Fruit fly (Drosophila melanogaster) whole organism, embryonic: Measurements from ENCODE around the gene Rpt6R.

Source experiments
- Abd-B ChIP-seq: fragments of 200-800 bp; sonication (Bioruptor generic); optimal IDR thresholded peaks from 2 replicates; lab custom pipeline; 2018; ENCODE audit warnings: missing biosample characterization, mild to moderate bottlenecking, missing genetic modification characterization, moderate library complexity
- Awh ChIP-seq: fragments of 200-800 bp; sonication (Bioruptor generic); IDR thresholded peaks from 2 replicates; pipeline ENCODE4, ENCODE4 v1.3.6; 2022; ENCODE audit warnings: missing biosample characterization, missing genetic modification characterization
- Bdp1 ChIP-seq: fragments of 200-800 bp; sonication (Bioruptor generic); optimal IDR thresholded peaks from 3 replicates; lab custom pipeline; 2016; ENCODE audit warnings: missing biosample characterization, missing genetic modification characterization
- Bgb ChIP-seq: fragments of 200-800 bp; sonication (Bioruptor generic); IDR thresholded peaks from 2 replicates; pipeline ENCODE4 v1.3.6; 2022; ENCODE audit warnings: missing biosample characterization, missing genetic modification characterization; ENCODE audit not compliant: partially characterized antibody
- CG1024 ChIP-seq: fragments of 200-800 bp; sonication (Bioruptor generic); IDR thresholded peaks from 2 replicates; pipeline ENCODE4 v1.3.6; 2022; ENCODE audit warnings: missing biosample characterization, missing genetic modification characterization
- CG11560 ChIP-seq: fragments of 200-800 bp; sonication (Bioruptor generic); IDR thresholded peaks from 3 replicates; pipeline ENCODE4 v1.3.6; 2022; ENCODE audit warnings: missing biosample characterization, missing genetic modification characterization
- CG16779 ChIP-seq: fragments of 200-800 bp; sonication (Bioruptor generic); IDR thresholded peaks from 2 replicates; pipeline ENCODE4 v1.3.6; 2022; ENCODE audit warnings: missing biosample characterization, missing genetic modification characterization
- CG2116 ChIP-seq: fragments of 200-800 bp; sonication (Bioruptor generic); optimal IDR thresholded peaks from 3 replicates; lab custom pipeline; 2018; ENCODE audit warnings: missing biosample characterization, mild to moderate bottlenecking, missing genetic modification characterization
- CG2678 ChIP-seq: fragments of 200-800 bp; sonication (Bioruptor generic); optimal IDR thresholded peaks from 3 replicates; lab custom pipeline; 2019; ENCODE audit warnings: missing biosample characterization, mild to moderate bottlenecking, missing genetic modification characterization, moderate library complexity
- CG2712 ChIP-seq: fragments of 200-800 bp; optimal IDR thresholded peaks from 3 replicates; lab custom pipeline; 2019; ENCODE audit warnings: missing biosample characterization, mild to moderate bottlenecking, missing genetic modification characterization, moderate library complexity
- CG30403 ChIP-seq: fragments of 200-800 bp; sonication (Bioruptor generic); optimal IDR thresholded peaks from 3 replicates; lab custom pipeline; 2016; ENCODE audit warnings: missing biosample characterization, missing genetic modification characterization
- CG3065 ChIP-seq: fragments of 200-800 bp; sonication (Bioruptor generic); optimal IDR thresholded peaks from 2 replicates; lab custom pipeline; 2016; ENCODE audit warnings: missing biosample characterization, missing genetic modification characterization
- CG31441 ChIP-seq: fragments of 200-800 bp; sonication (Bioruptor generic); IDR thresholded peaks from 2 replicates; pipeline ENCODE4 v1.3.6; 2022; ENCODE audit warnings: missing biosample characterization, missing genetic modification characterization
- CG33213 ChIP-seq: fragments of 200-800 bp; sonication (Bioruptor generic); optimal IDR thresholded peaks from 3 replicates; lab custom pipeline; 2016; ENCODE audit warnings: missing biosample characterization, missing genetic modification characterization
- CG4730 ChIP-seq: fragments of 200-800 bp; sonication (Bioruptor generic); IDR thresholded peaks from 2 replicates; pipeline ENCODE4 v1.3.6; 2022; ENCODE audit warnings: missing biosample characterization, missing genetic modification characterization
- CG8478 ChIP-seq: fragments of >200 bp; optimal IDR thresholded peaks from 2 replicates; lab custom pipeline; 2018
- CkIIα-i1 ChIP-seq: fragments of 200-800 bp; sonication (Bioruptor generic); IDR thresholded peaks from 2 replicates; pipeline ENCODE4 v1.3.6; 2022; ENCODE audit warnings: missing biosample characterization, missing genetic modification characterization
- Dbx ChIP-seq: fragments of 200-800 bp; sonication (Bioruptor generic); IDR thresholded peaks from 3 replicates; pipeline ENCODE4 v1.3.6; 2022; ENCODE audit warnings: missing biosample characterization, missing genetic modification characterization
- Eip74EF ChIP-seq, 2 experiments: fragments of 200-800 bp in 1 of 2; fragments of >200 bp in 1 of 2; sonication (Bioruptor generic) in 1 of 2; optimal IDR thresholded peaks; 2 replicates each; lab custom pipeline; 2017 to 2019; ENCODE audit warnings: missing biosample characterization in 2 of 2, missing genetic modification characterization in 2 of 2, mild to moderate bottlenecking in 1 of 2, moderate library complexity in 1 of 2
- Ets65A ChIP-seq: fragments of 200-800 bp; sonication (Bioruptor generic); peaks from one replicate; lab custom pipeline; 2016; ENCODE audit warnings: missing biosample characterization, missing genetic modification characterization
- Fer1 ChIP-seq: fragments of 200-800 bp; sonication (Bioruptor generic); optimal IDR thresholded peaks from 2 replicates; lab custom pipeline; 2017; ENCODE audit warnings: missing biosample characterization, mild to moderate bottlenecking, missing genetic modification characterization
- Hr3 ChIP-seq: fragments of 200-800 bp; sonication (Bioruptor generic); optimal IDR thresholded peaks from 3 replicates; lab custom pipeline; 2016; ENCODE audit warnings: missing biosample characterization, missing genetic modification characterization
- Hsf ChIP-seq: fragments of 200-800 bp; sonication (Bioruptor generic); optimal IDR thresholded peaks from 3 replicates; lab custom pipeline; 2016; ENCODE audit warnings: missing biosample characterization, missing genetic modification characterization
- MESR4 ChIP-seq: fragments of 200-800 bp; sonication (Bioruptor generic); optimal IDR thresholded peaks from 2 replicates; lab custom pipeline; 2018; ENCODE audit warnings: missing biosample characterization, mild to moderate bottlenecking, missing genetic modification characterization, moderate library complexity
- YL-1 ChIP-seq: fragments of 200-800 bp; sonication (Bioruptor generic); optimal IDR thresholded peaks from 3 replicates; lab custom pipeline; 2017; ENCODE audit warnings: missing biosample characterization, mild to moderate bottlenecking, missing genetic modification characterization
- ac ChIP-seq: fragments of 200-800 bp; sonication (Bioruptor generic); optimal IDR thresholded peaks from 3 replicates; lab custom pipeline; 2017; ENCODE audit warnings: missing biosample characterization, mild to moderate bottlenecking, missing genetic modification characterization
- chn ChIP-seq: fragments of 200-800 bp; sonication (Bioruptor generic); optimal IDR thresholded peaks from 2 replicates; lab custom pipeline; 2016; ENCODE audit warnings: missing biosample characterization, missing genetic modification characterization
- dmrt11E ChIP-seq: fragments of 200-800 bp; sonication (Bioruptor generic); optimal IDR thresholded peaks from 3 replicates; lab custom pipeline; 2018; ENCODE audit warnings: missing biosample characterization, mild to moderate bottlenecking, missing genetic modification characterization, moderate library complexity
- ewg ChIP-seq: fragments of 200-800 bp; sonication (Bioruptor generic); optimal IDR thresholded peaks from 3 replicates; lab custom pipeline; 2017; ENCODE audit warnings: mild to moderate bottlenecking, missing biosample characterization, missing genetic modification reagents, missing genetic modification characterization
- exex ChIP-seq: fragments of 200-800 bp; sonication (Bioruptor generic); optimal IDR thresholded peaks from 4 replicates; lab custom pipeline; 2018; ENCODE audit warnings: missing biosample characterization, mild to moderate bottlenecking, missing genetic modification characterization, moderate library complexity
- gro ChIP-seq: fragments of 200-800 bp; sonication (Bioruptor generic); optimal IDR thresholded peaks from 2 replicates; lab custom pipeline; 2016; ENCODE audit warnings: missing biosample characterization, missing genetic modification characterization
- gsb-n ChIP-seq: fragments of 200-800 bp; sonication (Bioruptor generic); optimal IDR thresholded peaks from 3 replicates; lab custom pipeline; 2018; ENCODE audit warnings: missing biosample characterization, mild to moderate bottlenecking, missing genetic modification characterization
- hb ChIP-seq: fragments of 200-800 bp; sonication (Bioruptor generic); IDR thresholded peaks from 3 replicates; pipeline ENCODE4 v1.3.6; 2022; ENCODE audit warnings: missing biosample characterization, missing genetic modification characterization; ENCODE audit not compliant: partially characterized antibody
- inv ChIP-seq: fragments of 200-800 bp; sonication (Bioruptor generic); IDR thresholded peaks from 2 replicates; pipeline ENCODE4 v1.3.6; 2022; ENCODE audit warnings: missing biosample characterization, missing genetic modification characterization; ENCODE audit not compliant: partially characterized antibody
- ken ChIP-seq: fragments of 200-800 bp; sonication (Bioruptor generic); IDR thresholded peaks from 3 replicates; pipeline ENCODE4 v1.3.6; 2022; ENCODE audit warnings: missing biosample characterization, missing genetic modification characterization
- klu ChIP-seq: fragments of 200-800 bp; sonication (Bioruptor generic); IDR thresholded peaks from 2 replicates; pipeline ENCODE4 v1.3.6; 2022; ENCODE audit warnings: missing biosample characterization, missing genetic modification characterization
- lola ChIP-seq, 3 experiments: fragments of >200 bp in 2 of 3; fragments of 200-800 bp in 1 of 3; sonication (Bioruptor generic) in 1 of 3; optimal IDR thresholded peaks; 2 replicates each; lab custom pipeline; 2017 to 2019; ENCODE audit warnings: missing biosample characterization in 3 of 3, missing genetic modification characterization in 3 of 3, mild to moderate bottlenecking in 1 of 3, moderate library complexity in 1 of 3
- mld ChIP-seq: fragments of 200-800 bp; sonication (Bioruptor generic); IDR thresholded peaks from 3 replicates; pipeline ENCODE4 v1.3.6; 2022; ENCODE audit warnings: missing biosample characterization, missing genetic modification characterization; ENCODE audit not compliant: partially characterized antibody
- pho ChIP-seq: fragments of 200-800 bp; sonication (Bioruptor generic); optimal IDR thresholded peaks from 2 replicates; lab custom pipeline; 2016; ENCODE audit warnings: missing biosample characterization, missing genetic modification characterization
- prd ChIP-seq, 3 experiments: fragments of >200 bp in 2 of 3; fragments of 200-800 bp in 1 of 3; sonication (Bioruptor generic) in 1 of 3; optimal IDR thresholded peaks in 2 of 3; IDR thresholded peaks in 1 of 3; 2 replicates in 2 of 3; 3 replicates in 1 of 3; pipeline versions ENCODE4 v1.3.6 to Lab custom; 2017 to 2022; ENCODE audit warnings: missing biosample characterization in 1 of 3, missing genetic modification characterization in 1 of 3
- sens ChIP-seq: fragments of 200-800 bp; sonication (Bioruptor generic); peaks from one replicate; lab custom pipeline; 2016; ENCODE audit warnings: missing biosample characterization, missing genetic modification characterization
- stc ChIP-seq: fragments of 200-800 bp; sonication (Bioruptor generic); IDR thresholded peaks from 2 replicates; pipeline ENCODE4 v1.3.6; 2022; ENCODE audit warnings: missing biosample characterization, missing genetic modification characterization
- tio ChIP-seq: fragments of 200-800 bp; sonication (Bioruptor generic); optimal IDR thresholded peaks from 2 replicates; lab custom pipeline; 2017; ENCODE audit warnings: missing biosample characterization, missing genetic modification characterization, inconsistent platforms
- zen ChIP-seq: fragments of 200-800 bp; sonication (Bioruptor generic); optimal IDR thresholded peaks from 3 replicates; lab custom pipeline; 2018; ENCODE audit warnings: missing biosample characterization, mild to moderate bottlenecking, missing genetic modification characterization, moderate library complexity

The Rpt6R gene

DNA sequence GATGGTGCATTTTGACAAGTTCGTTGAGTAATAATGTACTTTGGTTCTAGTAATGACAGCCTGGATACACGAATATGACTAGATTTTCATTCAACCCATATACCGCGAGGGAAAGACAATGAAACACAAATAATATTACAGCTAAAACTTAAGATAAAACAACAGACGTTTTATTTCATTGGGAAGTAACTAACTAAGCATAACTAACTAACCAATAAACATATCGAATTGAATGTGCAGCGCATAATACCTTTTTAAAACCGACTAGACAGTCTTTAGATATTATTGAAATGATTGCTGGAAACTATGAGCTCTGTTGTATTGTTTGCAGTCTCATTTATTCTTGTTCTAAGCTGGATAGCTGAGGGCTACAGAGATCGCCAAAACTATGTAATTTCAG lies 22.4 kb upstream of the Rpt6R start, which contains the start of gene CG31016:
CG31016 (plus strand) TSS at position 301 of the 400 bp plus-strand sequence.
- TF ChIP-seq Awh: no peak
- no peak for TF ChIP-seq CG30403 (GFP tag; lab: Kevin White, UChicago)
- TF ChIP-seq Dbx (GFP tag; lab: Robert Waterston, UW): no peak
- TF ChIP-seq CkIIα-i1 (GFP tag; lab: Robert Waterston, UW): no peak
- no peak for TF ChIP-seq gsb-n (tag; lab: Kevin White, UChicago)

DNA sequence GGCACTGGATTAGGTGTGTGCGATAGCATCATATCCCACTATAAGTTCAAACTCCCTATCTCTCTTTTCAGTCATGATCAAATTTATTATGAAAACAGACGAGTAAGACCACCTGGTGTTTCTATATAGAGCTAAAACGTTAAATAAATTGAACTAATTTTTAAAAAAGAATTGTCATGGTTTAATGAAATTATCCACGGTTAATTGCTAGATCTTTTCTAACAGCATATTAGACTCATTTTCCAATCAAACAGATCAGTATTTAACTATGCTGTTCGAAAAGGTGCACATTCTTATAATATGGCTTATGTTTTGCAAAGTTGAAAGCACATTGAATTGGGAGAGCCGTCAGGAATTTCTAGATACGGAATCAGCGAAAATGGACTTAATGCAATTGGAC lies 20.4 kb upstream of the Rpt6R start, which contains the start of gene PH4alphaNE3:
PH4alphaNE3 (plus strand) TSS at position 301 of the 400 bp plus-strand sequence.
- TF ChIP-seq Ets65A (peak; percentile 19), Hr3 (GFP tag; lab: Kevin White, UChicago) (no peak), gro (GFP tag; lab: Kevin White, UChicago) (no peak), sens (peak; percentile 26)

DNA sequence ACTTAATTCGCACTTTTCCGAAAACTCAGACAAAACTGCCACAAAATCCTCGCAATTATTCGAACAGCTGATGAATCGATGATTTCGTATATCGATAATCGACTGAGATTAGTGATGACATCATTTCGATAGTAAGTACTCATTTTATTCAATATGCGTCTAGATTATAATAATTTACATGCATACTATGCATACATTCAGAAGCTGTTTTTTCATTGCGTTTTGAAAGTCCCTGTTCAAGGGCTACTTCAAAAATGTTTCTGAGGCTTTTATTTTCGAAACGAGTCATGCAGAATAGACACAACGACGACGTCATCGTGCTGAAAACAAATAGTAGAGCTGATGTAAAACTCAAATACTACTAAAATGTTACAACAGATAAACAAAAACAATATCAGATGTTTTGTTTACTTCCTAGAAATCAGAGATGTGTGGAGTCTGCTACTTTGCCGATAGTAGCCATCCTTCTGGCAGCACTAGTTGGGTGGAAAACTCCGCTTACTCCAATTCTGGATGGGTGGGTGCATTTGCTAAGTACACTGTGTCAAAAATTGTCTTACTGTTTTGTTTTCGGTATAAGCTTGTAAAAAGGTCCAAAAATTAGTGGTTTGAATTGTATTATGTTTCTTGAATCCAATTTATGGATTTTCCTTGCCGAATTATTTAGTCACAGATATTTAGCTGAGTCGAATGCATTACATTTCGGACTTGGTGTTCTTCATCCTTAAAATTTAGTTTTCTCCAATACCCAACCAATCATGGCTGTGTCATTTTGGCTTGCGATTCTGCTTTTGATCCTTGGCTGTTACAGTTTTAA lies 18.2 kb upstream of the Rpt6R start, which contains the start of the genes CG2246 and CG31021:
CG2246 (minus strand) TSS at position 50 of the 817 bp plus-strand sequence.
CG31021 (plus strand) TSS at position 767 of the 817 bp plus-strand sequence.
- TF ChIP-seq CG2116 (GFP tag; lab: Kevin White, UChicago) (peak; percentile 64), dmrt11E (peak; percentile 44), CG2712 (tag; lab: Kevin White, UChicago) (peak; percentile 61), lola (GFP tag; optimal IDR thresholded peaks at IDR 0.05; lab: Kevin White, UChicago) (peak in 1 of 3 experiments; percentile 52), pho (GFP tag; lab: Kevin White, UChicago) (peak; percentile 69), klu (peak; percentile 39; the same call in 1 of the 2 replicates), hb (0 out of 3 replicates have a peak, but pooled peaks have one; percentile 73), Eip74EF (GFP tag; optimal IDR thresholded peaks at IDR 0.05; lab: Kevin White, UChicago) (no peak), CG11560 (peak; percentile 80; the same call in 1 of the 3 replicates), inv (peak; percentile 84), CG31441 (GFP tag; lab: Robert Waterston, UW) (peak; percentile 48; the same call in 1 of the 2 replicates), Bgb (GFP tag; lab: Robert Waterston, UW) (peak; percentile 88), tio (peak; percentile 11), ac (GFP tag; lab: Kevin White, UChicago) (no peak), CG8478 (lab: Kevin White, UChicago) (no peak), CG33213 (GFP tag; lab: Kevin White, UChicago) (peak; percentile 93), ken (peak; percentile 57; the same call in 1 of the 3 replicates), CG3065 (no peak), Fer1 (no peak), Hsf (peak; percentile 18), CG1024 (GFP tag; lab: Robert Waterston, UW) (no peak), MESR4 (GFP tag; lab: Kevin White, UChicago) (peak; percentile 9), CG4730 (GFP tag; lab: Robert Waterston, UW) (peak; percentile 34; the same call in 1 of the 2 replicates), stc (GFP tag; lab: Robert Waterston, UW) (peak; percentile 57), CG2678 (peak; percentile 47), Abd-B (GFP tag; lab: Kevin White, UChicago) (peak; percentile 48), mld (GFP tag; lab: Robert Waterston, UW) (0 out of 3 replicates have a peak, but pooled peaks have one; percentile 60), ewg (peak; percentile 5), exex (peak; percentile 9), CG16779 (no peak), chn (GFP tag; lab: Kevin White, UChicago) (peak; percentile 49), zen (tag; lab: Kevin White, UChicago) (peak; percentile 29), YL-1 (GFP tag; lab: Kevin White, UChicago) (peak; percentile 34), prd (optimal IDR thresholded peaks at IDR 0.05; lab: Kevin White, UChicago) (no peak), prd (GFP tag; IDR thresholded peaks at IDR 0.05; lab: Robert Waterston, UW) (peak; percentile 51; the same call in 1 of the 3 replicates), Bdp1 (peak; percentile 51)
